Fruit fly (Drosophila melanogaster) whole organism, prepupa: ENCODE measurements around the gene Or83a.

Experiments used
- Blimp-1 ChIP-seq: fragments of 200-800 bp; sonication (Bioruptor generic); optimal IDR thresholded peaks from 3 replicates; lab custom pipeline; 2017; ENCODE audit warnings: missing biosample characterization, missing genetic modification characterization, mild to moderate bottlenecking, moderate library complexity, missing genetic modification reagents
- CG10631 ChIP-seq: fragments of 200-800 bp; sonication (Bioruptor generic); optimal IDR thresholded peaks from 2 replicates; lab custom pipeline; 2016; ENCODE audit warnings: missing biosample characterization, missing genetic modification characterization
- CG11902 ChIP-seq: fragments of 200-800 bp; sonication (Bioruptor generic); optimal IDR thresholded peaks from 3 replicates; lab custom pipeline; 2016; ENCODE audit warnings: missing biosample characterization, missing genetic modification characterization
- CG15336 ChIP-seq: fragments of 200-800 bp; sonication (Bioruptor generic); IDR thresholded peaks from 2 replicates; pipeline ENCODE4 v1.3.6; 2022; ENCODE audit warnings: missing biosample characterization, missing genetic modification characterization
- CG1621 ChIP-seq: fragments of 200-800 bp; sonication (Bioruptor generic); optimal IDR thresholded peaks from 3 replicates; lab custom pipeline; 2018; ENCODE audit warnings: missing biosample characterization, mild to moderate bottlenecking, missing genetic modification characterization
- CG16779 ChIP-seq: fragments of 200-800 bp; sonication (Bioruptor generic); optimal IDR thresholded peaks from 3 replicates; lab custom pipeline; 2017; ENCODE audit warnings: missing biosample characterization, mild to moderate bottlenecking, missing genetic modification characterization
- CG3032 ChIP-seq: fragments of 200-800 bp; optimal IDR thresholded peaks from 2 replicates; lab custom pipeline; 2019; ENCODE audit warnings: missing biosample characterization, mild to moderate bottlenecking, missing genetic modification characterization, moderate library complexity
- CG31627 ChIP-seq: fragments of 200-800 bp; sonication (Bioruptor generic); optimal IDR thresholded peaks from 3 replicates; lab custom pipeline; 2016; ENCODE audit warnings: missing biosample characterization, missing genetic modification characterization
- CG32006 ChIP-seq: fragments of 200-800 bp; sonication (Bioruptor generic); optimal IDR thresholded peaks from 3 replicates; lab custom pipeline; 2017; ENCODE audit warnings: missing biosample characterization, mild to moderate bottlenecking, missing genetic modification characterization
- CG3919 ChIP-seq: fragments of 200-800 bp; sonication (Bioruptor generic); optimal IDR thresholded peaks from 3 replicates; lab custom pipeline; 2016; ENCODE audit warnings: missing biosample characterization, missing genetic modification characterization
- CG4318 ChIP-seq: fragments of 200-800 bp; sonication (Bioruptor generic); optimal IDR thresholded peaks from 3 replicates; lab custom pipeline; 2017; ENCODE audit warnings: missing biosample characterization, mild to moderate bottlenecking, missing genetic modification characterization
- CG6163 ChIP-seq: fragments of 200-800 bp; sonication (Bioruptor generic); IDR thresholded peaks from 3 replicates; pipeline ENCODE4 v1.3.6; 2022; ENCODE audit warnings: missing biosample characterization, missing genetic modification characterization
- CG6276 ChIP-seq: fragments of 200-800 bp; sonication (Bioruptor generic); optimal IDR thresholded peaks from 2 replicates; lab custom pipeline; 2017; ENCODE audit warnings: missing biosample characterization, mild to moderate bottlenecking, missing genetic modification characterization
- CG6792 ChIP-seq: fragments of 200-800 bp; sonication (Bioruptor generic); optimal IDR thresholded peaks from 3 replicates; lab custom pipeline; 2016; ENCODE audit warnings: missing biosample characterization, missing genetic modification characterization
- CG6808 ChIP-seq: fragments of 200-800 bp; sonication (Bioruptor generic); optimal IDR thresholded peaks from 3 replicates; lab custom pipeline; 2017; ENCODE audit warnings: missing biosample characterization, missing genetic modification characterization, mild to moderate bottlenecking, moderate library complexity, missing genetic modification reagents
- CG6854 ChIP-seq: fragments of 200-800 bp; sonication (Bioruptor generic); optimal IDR thresholded peaks from 2 replicates; lab custom pipeline; 2017; ENCODE audit warnings: missing biosample characterization, mild to moderate bottlenecking, missing genetic modification characterization
- CG7368 ChIP-seq: fragments of 200-800 bp; sonication (Bioruptor generic); optimal IDR thresholded peaks from 3 replicates; lab custom pipeline; 2016; ENCODE audit warnings: missing biosample characterization, missing genetic modification characterization
- CG8119 ChIP-seq: fragments of 200-800 bp; sonication (Bioruptor generic); IDR thresholded peaks from 3 replicates; pipeline ENCODE4 v1.3.6; 2022; ENCODE audit warnings: missing biosample characterization, missing genetic modification characterization
- CG9139 ChIP-seq: fragments of 200-800 bp; sonication (Bioruptor generic); optimal IDR thresholded peaks from 3 replicates; lab custom pipeline; 2017; ENCODE audit warnings: missing biosample characterization, mild to moderate bottlenecking, missing genetic modification characterization
- Eip75B ChIP-seq: fragments of 200-800 bp; sonication (Bioruptor generic); optimal IDR thresholded peaks from 3 replicates; lab custom pipeline; 2016; ENCODE audit warnings: missing biosample characterization, missing genetic modification characterization
- Eip78C ChIP-seq: fragments of 200-800 bp; sonication (Bioruptor generic); peaks from one replicate; lab custom pipeline; 2016; ENCODE audit warnings: missing biosample characterization, missing genetic modification characterization
- Eip93F ChIP-seq: fragments of 200-800 bp; sonication (Bioruptor generic); optimal IDR thresholded peaks from 2 replicates; lab custom pipeline; 2016; ENCODE audit warnings: missing biosample characterization, mild to moderate bottlenecking, missing genetic modification characterization
- Ets21C ChIP-seq: fragments of 200-800 bp; sonication (Bioruptor generic); optimal IDR thresholded peaks from 3 replicates; lab custom pipeline; 2016; ENCODE audit warnings: missing biosample characterization, missing genetic modification characterization
- Ets96B ChIP-seq: fragments of 200-800 bp; optimal IDR thresholded peaks from 2 replicates; lab custom pipeline; 2019; ENCODE audit warnings: missing biosample characterization, mild to moderate bottlenecking, missing genetic modification characterization, moderate library complexity
- Hr38 ChIP-seq: sonication (Bioruptor generic); optimal IDR thresholded peaks from 2 replicates; lab custom pipeline; 2016; ENCODE audit warnings: missing biosample characterization, missing genetic modification characterization
- OdsH ChIP-seq: fragments of 200-800 bp; sonication (Bioruptor generic); optimal IDR thresholded peaks from 3 replicates; lab custom pipeline; 2016; ENCODE audit warnings: missing biosample characterization, missing genetic modification characterization
- Smox ChIP-seq: fragments of 200-800 bp; sonication (Bioruptor generic); optimal IDR thresholded peaks from 3 replicates; lab custom pipeline; 2016; ENCODE audit warnings: missing biosample characterization, missing genetic modification characterization
- Sox102F ChIP-seq: fragments of 200-800 bp; sonication (Bioruptor generic); optimal IDR thresholded peaks from 2 replicates; lab custom pipeline; 2016; ENCODE audit warnings: missing biosample characterization, mild to moderate bottlenecking, missing genetic modification characterization
- Sox14 ChIP-seq: fragments of 200-800 bp; sonication (Bioruptor generic); optimal IDR thresholded peaks from 3 replicates; lab custom pipeline; 2016; ENCODE audit warnings: missing biosample characterization, missing genetic modification characterization
- Sox15 ChIP-seq: fragments of 200-800 bp; sonication (Bioruptor generic); optimal IDR thresholded peaks from 3 replicates; lab custom pipeline; 2016; ENCODE audit warnings: missing biosample characterization, missing genetic modification characterization
- cyc ChIP-seq: fragments of 200-800 bp; sonication (Bioruptor generic); optimal IDR thresholded peaks from 3 replicates; lab custom pipeline; 2016; ENCODE audit warnings: missing biosample characterization, missing genetic modification characterization
- dac ChIP-seq: fragments of 200-800 bp; sonication (Bioruptor generic); optimal IDR thresholded peaks from 2 replicates; lab custom pipeline; 2017; ENCODE audit warnings: missing biosample characterization, mild to moderate bottlenecking, missing genetic modification characterization
- dsx ChIP-seq: fragments of 200-800 bp; optimal IDR thresholded peaks from 3 replicates; lab custom pipeline; 2019; ENCODE audit warnings: missing biosample characterization, mild to moderate bottlenecking, missing genetic modification characterization, moderate library complexity; ENCODE audit not compliant: poor library complexity, severe bottlenecking
- esn ChIP-seq: fragments of 200-800 bp; sonication (Bioruptor generic); optimal IDR thresholded peaks from 2 replicates; lab custom pipeline; 2016; ENCODE audit warnings: missing biosample characterization, mild to moderate bottlenecking, missing genetic modification characterization, moderate library complexity
- fd59A ChIP-seq: fragments of 200-800 bp; sonication (Bioruptor generic); optimal IDR thresholded peaks from 2 replicates; lab custom pipeline; 2017; ENCODE audit warnings: missing biosample characterization, mild to moderate bottlenecking, missing genetic modification characterization, missing genetic modification reagents
- net ChIP-seq: fragments of 200-800 bp; sonication (Bioruptor generic); optimal IDR thresholded peaks from 3 replicates; lab custom pipeline; 2016; ENCODE audit warnings: missing biosample characterization, missing genetic modification characterization
- pdm3 ChIP-seq: fragments of 200-800 bp; sonication (Bioruptor generic); optimal IDR thresholded peaks from 3 replicates; lab custom pipeline; 2016; ENCODE audit warnings: missing biosample characterization, missing genetic modification characterization
- salr ChIP-seq, 2 experiments: fragments of 200-800 bp; sonication (Bioruptor generic); optimal IDR thresholded peaks; 3 replicates each; lab custom pipeline; 2016 to 2018; ENCODE audit warnings: missing biosample characterization in 2 of 2, missing genetic modification characterization in 2 of 2, mild to moderate bottlenecking in 1 of 2
- spab ChIP-seq: fragments of 200-800 bp; sonication (Bioruptor generic); optimal IDR thresholded peaks from 2 replicates; lab custom pipeline; 2017; ENCODE audit warnings: missing biosample characterization, mild to moderate bottlenecking, missing genetic modification characterization, missing genetic modification reagents
- ss ChIP-seq, 2 experiments: fragments of 200-800 bp; sonication (Bioruptor generic); optimal IDR thresholded peaks; 2 replicates in 1 of 2; 3 replicates in 1 of 2; lab custom pipeline; 2017 to 2018; ENCODE audit warnings: mild to moderate bottlenecking in 2 of 2, missing biosample characterization in 2 of 2, missing genetic modification characterization in 2 of 2, moderate library complexity in 1 of 2
- vri ChIP-seq: fragments of 200-800 bp; sonication (Bioruptor generic); optimal IDR thresholded peaks from 3 replicates; lab custom pipeline; 2016; ENCODE audit warnings: missing biosample characterization, mild to moderate bottlenecking, missing genetic modification characterization

Or83a gene

dm6 chr3R:5361681-5362319 lies 37.2 kb downstream of the Or83a start (continued):
- peak; percentile 90 for TF ChIP-seq CG31627 (GFP tag; lab: Kevin White, UChicago)
- TF ChIP-seq CG3032 (tag; lab: Kevin White, UChicago) = peak; percentile 84
- TF ChIP-seq Eip78C = peak; percentile 97
- peak; percentile 95 for TF ChIP-seq CG15336
- peak; percentile 96 for TF ChIP-seq CG3919 (GFP tag; lab: Kevin White, UChicago)
- peak; percentile 86 for TF ChIP-seq CG4318 (GFP tag; lab: Kevin White, UChicago)
- peak; percentile 85 for TF ChIP-seq Ets21C (GFP tag; lab: Kevin White, UChicago)
- TF ChIP-seq dac (GFP tag; lab: Kevin White, UChicago) = peak; percentile 81
- peak; percentile 84 for TF ChIP-seq ss (GFP tag; optimal IDR thresholded peaks at IDR 0.05; lab: Kevin White, UChicago)
- TF ChIP-seq, all 60 proteins: peak for 57

DNA sequence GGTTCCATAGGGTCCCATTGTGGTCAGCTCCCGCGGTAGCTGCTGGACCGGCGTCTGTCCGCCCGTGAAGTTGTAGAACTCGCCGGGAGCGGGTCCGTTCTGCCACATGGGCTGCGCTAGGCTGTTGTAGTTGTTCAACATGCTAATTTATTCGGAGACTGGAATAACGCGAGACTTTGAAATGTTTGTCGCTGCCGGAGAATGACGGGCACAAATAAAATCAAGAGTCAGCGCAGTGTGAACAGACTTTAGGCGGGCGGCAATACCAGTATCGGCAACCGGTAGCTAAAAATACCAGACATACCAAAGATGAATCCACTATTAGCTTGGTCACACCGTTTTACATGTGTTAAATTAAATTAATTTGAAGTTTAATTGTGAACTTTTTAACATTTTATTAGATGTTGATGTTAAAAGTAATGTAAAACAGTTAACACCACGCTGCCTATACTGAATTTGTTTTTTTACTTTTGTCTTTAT lies 41.0 kb downstream of the Or83a start, which contains the start of gene Prosbeta7:
Gene Prosbeta7, minus strand, starts transcription at position 430 of the 480 bp plus-strand sequence.
- TF ChIP-seq salr (GFP tag; optimal IDR thresholded peaks at IDR 0.05; lab: Kevin White, UChicago) (no peak), fd59A (GFP tag; lab: Kevin White, UChicago) (no peak), OdsH (GFP tag; lab: Kevin White, UChicago) (no peak), CG4318 (GFP tag; lab: Kevin White, UChicago) (no peak), Eip78C (peak; percentile 27), CG6163 (GFP tag; lab: Robert Waterston, UW) (0 out of 3 replicates have a peak, but pooled peaks have one; percentile 6), CG6854 (GFP tag; lab: Kevin White, UChicago) (peak; percentile 55), CG1621 (tag; lab: Kevin White, UChicago) (peak; percentile 45), Smox (no peak), Sox14 (GFP tag; lab: Kevin White, UChicago) (peak; percentile 27), net (GFP tag; lab: Kevin White, UChicago) (no peak)
- TF ChIP-seq, all 60 proteins: peak for 5

DNA sequence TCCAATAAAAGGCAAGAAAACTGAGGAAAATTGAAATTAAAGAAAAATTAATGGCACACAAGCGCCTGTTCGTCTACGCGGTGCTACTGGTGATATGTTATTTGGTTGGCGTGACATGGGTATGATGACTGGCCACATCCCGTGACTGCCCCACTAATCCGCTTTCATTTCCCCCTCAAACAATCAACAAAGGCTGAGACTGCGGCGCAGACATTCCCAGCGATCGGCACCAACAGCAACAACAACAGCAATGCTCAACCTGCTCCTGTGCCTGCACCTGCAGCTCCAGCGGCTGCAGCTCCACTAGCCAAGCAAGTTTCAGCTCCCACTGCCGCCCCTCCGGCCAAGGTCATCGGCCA lies 43.9 kb downstream of the Or83a start:
- no peak for TF ChIP-seq CG6808 (GFP tag; lab: Kevin White, UChicago)
- no peak for TF ChIP-seq CG7368 (GFP tag; lab: Kevin White, UChicago)
- no peak for TF ChIP-seq CG11902 (GFP tag; lab: Kevin White, UChicago)
- no peak for TF ChIP-seq spab (GFP tag; lab: Kevin White, UChicago)
- TF ChIP-seq Eip93F (GFP tag; lab: Kevin White, UChicago) = no peak
- no peak for TF ChIP-seq dac (GFP tag; lab: Kevin White, UChicago)
- TF ChIP-seq CG8119 (GFP tag; lab: Robert Waterston, UW) = no peak
- TF ChIP-seq CG9139 (GFP tag; lab: Kevin White, UChicago) = no peak
- no peak for TF ChIP-seq dsx
- no peak for TF ChIP-seq CG6854 (GFP tag; lab: Kevin White, UChicago)
- no peak for TF ChIP-seq net (GFP tag; lab: Kevin White, UChicago)
- no peak for TF ChIP-seq esn (GFP tag; lab: Kevin White, UChicago)

- TF ChIP-seq net (GFP tag; lab: Kevin White, UChicago) (no peak), CG16779 (tag; lab: Kevin White, UChicago) (no peak), CG1621 (tag; lab: Kevin White, UChicago) (no peak), Eip75B (GFP tag; lab: Kevin White, UChicago) (peak; percentile 34), CG6808 (GFP tag; lab: Kevin White, UChicago) (no peak), CG8119 (GFP tag; lab: Robert Waterston, UW) (no peak), Blimp-1 (GFP tag; lab: Kevin White, UChicago) (no peak), Hr38 (no peak), CG10631 (no peak), Eip93F (GFP tag; lab: Kevin White, UChicago) (no peak), pdm3 (GFP tag; lab: Kevin White, UChicago) (no peak), CG6276 (no peak), Sox15 (no peak), dac (GFP tag; lab: Kevin White, UChicago) (no peak), CG3032 (tag; lab: Kevin White, UChicago) (no peak), vri (GFP tag; lab: Kevin White, UChicago) (no peak), CG6792 (GFP tag; lab: Kevin White, UChicago) (no peak), Sox102F (GFP tag; lab: Kevin White, UChicago) (no peak), CG6854 (GFP tag; lab: Kevin White, UChicago) (no peak), CG32006 (no peak), Ets96B (tag; lab: Kevin White, UChicago) (no peak), Eip78C (peak; percentile 55), ss (GFP tag; optimal IDR thresholded peaks at IDR 0.05; lab: Kevin White, UChicago) (no peak), cyc (no peak)
These were observed 44.4 kb downstream of the Or83a start, which contains the start of the genes CG11999 and CG1161 for dm6 chr3R:5354373-5355134. Gene CG11999 (minus strand): TSS chr3R:5354747. Gene CG1161 (plus strand): TSS chr3R:5355092.
